Worm (Caenorhabditis elegans) whole organism, L3 larva: Measurements from ENCODE around the gene B0035.21.
A peak's percentile ranks its signal among the peaks of the same experiment; 100 is the strongest.

Experiments
- R02D3.7 ChIP-seq: fragments of 150-350 bp; optimal IDR thresholded peaks from 2 replicates; lab custom pipeline; 2014; ENCODE audit warnings: missing biosample characterization, missing genetic modification characterization
- ZK546.5 ChIP-seq: sonication (generic microtip); optimal IDR thresholded peaks from 2 replicates; lab custom pipeline; 2017; ENCODE audit warnings: missing biosample characterization, missing genetic modification characterization
- aly-2 ChIP-seq: fragments of 150-350 bp; optimal IDR thresholded peaks from 2 replicates; lab custom pipeline; 2014; ENCODE audit warnings: missing biosample characterization, missing genetic modification characterization
- ama-1 ChIP-seq: fragments of 150-350 bp; optimal IDR thresholded peaks from 2 replicates; lab custom pipeline; 2018
- ceh-16 ChIP-seq: sonication (generic microtip); optimal IDR thresholded peaks from 2 replicates; lab custom pipeline; 2017; ENCODE audit warnings: missing biosample characterization, missing genetic modification characterization
- ceh-28 ChIP-seq: fragments of 150-350 bp; optimal IDR thresholded peaks from 2 replicates; lab custom pipeline; 2014; ENCODE audit warnings: missing biosample characterization, missing genetic modification reagents, missing genetic modification characterization
- ceh-82 ChIP-seq: fragments of 150-350 bp; optimal IDR thresholded peaks from 2 replicates; lab custom pipeline; 2014; ENCODE audit warnings: missing biosample characterization, missing genetic modification characterization
- ceh-9 ChIP-seq: sonication (generic microtip); optimal IDR thresholded peaks from 2 replicates; lab custom pipeline; 2018; ENCODE audit warnings: missing biosample characterization, missing genetic modification characterization
- daf-12 ChIP-seq: fragments of 150-350 bp; optimal IDR thresholded peaks from 2 replicates; lab custom pipeline; 2014; ENCODE audit warnings: missing biosample characterization, missing genetic modification reagents, missing genetic modification characterization
- egl-27 ChIP-seq: sonication (generic microtip); optimal IDR thresholded peaks from 4 replicates; lab custom pipeline; 2017; ENCODE audit warnings: missing biosample characterization, missing genetic modification reagents, missing genetic modification characterization
- egl-5 ChIP-seq: fragments of 150-350 bp; optimal IDR thresholded peaks from 2 replicates; lab custom pipeline; 2017; ENCODE audit warnings: missing biosample characterization, missing genetic modification reagents, missing genetic modification characterization, inconsistent platforms
- elt-1 ChIP-seq: fragments of 150-350 bp; optimal IDR thresholded peaks from 2 replicates; lab custom pipeline; 2014; ENCODE audit warnings: missing biosample characterization, missing genetic modification characterization
- elt-2 ChIP-seq: sonication (generic microtip); optimal IDR thresholded peaks from 2 replicates; lab custom pipeline; 2016; ENCODE audit warnings: missing genetic modification reagents, mild to moderate bottlenecking, missing genetic modification characterization, missing compliant biosample characterization
- elt-3 ChIP-seq, 3 experiments: fragments of 150-350 bp in 1 of 3; sonication (generic microtip) in 2 of 3; optimal IDR thresholded peaks; 2 replicates in 2 of 3; 4 replicates in 1 of 3; lab custom pipeline; 2014 to 2017; ENCODE audit warnings: missing biosample characterization in 3 of 3, missing genetic modification characterization in 3 of 3
- eor-1 ChIP-seq, 2 experiments: fragments of 150-350 bp; optimal IDR thresholded peaks; 2 replicates each; lab custom pipeline; 2014 to 2018; ENCODE audit warnings: missing biosample characterization in 2 of 2, missing genetic modification characterization in 2 of 2
- fkh-10 ChIP-seq: sonication (generic microtip); optimal IDR thresholded peaks from 2 replicates; lab custom pipeline; 2017; ENCODE audit warnings: missing biosample characterization, missing genetic modification reagents, missing genetic modification characterization
- fkh-2 ChIP-seq: fragments of 150-350 bp; optimal IDR thresholded peaks from 2 replicates; lab custom pipeline; 2014; ENCODE audit warnings: missing biosample characterization, missing genetic modification reagents, missing genetic modification characterization
- fos-1 ChIP-seq: fragments of 150-350 bp; optimal IDR thresholded peaks from 2 replicates; lab custom pipeline; 2014; ENCODE audit warnings: missing biosample characterization, missing genetic modification characterization
- hmg-11 ChIP-seq: sonication (generic microtip); optimal IDR thresholded peaks from 2 replicates; lab custom pipeline; 2016; ENCODE audit warnings: missing genetic modification characterization, missing compliant biosample characterization
- jun-1 ChIP-seq: fragments of 150-350 bp; optimal IDR thresholded peaks from 2 replicates; lab custom pipeline; 2014; ENCODE audit warnings: missing biosample characterization, missing genetic modification reagents, missing genetic modification characterization
- lin-15B ChIP-seq: fragments of 150-350 bp; optimal IDR thresholded peaks from 2 replicates; lab custom pipeline; 2014; ENCODE audit warnings: missing biosample characterization, missing genetic modification characterization
- lin-39 ChIP-seq: fragments of 150-350 bp; optimal IDR thresholded peaks from 2 replicates; lab custom pipeline; 2018; ENCODE audit warnings: missing biosample characterization, missing genetic modification reagents, missing genetic modification characterization
- lsy-12 ChIP-seq: sonication (generic microtip); optimal IDR thresholded peaks from 2 replicates; lab custom pipeline; 2016; ENCODE audit warnings: mild to moderate bottlenecking, missing genetic modification characterization, missing compliant biosample characterization
- mdl-1 ChIP-seq: fragments of 150-350 bp; optimal IDR thresholded peaks from 2 replicates; lab custom pipeline; 2014; ENCODE audit warnings: missing biosample characterization, missing genetic modification characterization
- mml-1 ChIP-seq: fragments of 150-350 bp; sonication (generic microtip); optimal IDR thresholded peaks from 3 replicates; lab custom pipeline; 2014; ENCODE audit warnings: missing biosample characterization, missing genetic modification characterization
- nfya-1 ChIP-seq: sonication (generic microtip); optimal IDR thresholded peaks from 2 replicates; lab custom pipeline; 2017; ENCODE audit warnings: missing genetic modification characterization, mild to moderate bottlenecking, missing compliant biosample characterization, antibody characterized with exemption, moderate library complexity; ENCODE audit not compliant: insufficient read depth
- nhr-11 ChIP-seq: fragments of 150-350 bp; optimal IDR thresholded peaks from 2 replicates; lab custom pipeline; 2014; ENCODE audit warnings: missing biosample characterization, missing genetic modification characterization
- nhr-12 ChIP-seq: fragments of 150-350 bp; optimal IDR thresholded peaks from 2 replicates; lab custom pipeline; 2014; ENCODE audit warnings: missing biosample characterization, missing genetic modification characterization
- nhr-23 ChIP-seq: fragments of 150-350 bp; optimal IDR thresholded peaks from 2 replicates; lab custom pipeline; 2014; ENCODE audit warnings: missing biosample characterization, missing genetic modification reagents, missing genetic modification characterization
- nhr-237 ChIP-seq: fragments of 150-350 bp; optimal IDR thresholded peaks from 2 replicates; lab custom pipeline; 2014; ENCODE audit warnings: missing biosample characterization, missing genetic modification characterization
- nhr-25 ChIP-seq: sonication (generic microtip); optimal IDR thresholded peaks from 2 replicates; lab custom pipeline; 2017; ENCODE audit warnings: missing biosample characterization, missing genetic modification characterization
- nhr-28 ChIP-seq: fragments of 150-350 bp; optimal IDR thresholded peaks from 2 replicates; lab custom pipeline; 2014; ENCODE audit warnings: missing biosample characterization, missing genetic modification characterization
- nhr-43 ChIP-seq: sonication (generic microtip); optimal IDR thresholded peaks from 2 replicates; lab custom pipeline; 2016; ENCODE audit warnings: mild to moderate bottlenecking, missing genetic modification characterization, missing compliant biosample characterization; ENCODE audit not compliant: poor library complexity, severe bottlenecking
- nhr-67 ChIP-seq: fragments of 150-350 bp; optimal IDR thresholded peaks from 2 replicates; lab custom pipeline; 2014; ENCODE audit warnings: missing biosample characterization, missing genetic modification characterization
- nhr-76 ChIP-seq: fragments of 150-350 bp; sonication (generic microtip); optimal IDR thresholded peaks from 5 replicates; lab custom pipeline; 2014; ENCODE audit warnings: missing biosample characterization, missing genetic modification characterization
- nhr-77 ChIP-seq: fragments of 150-350 bp; optimal IDR thresholded peaks from 2 replicates; lab custom pipeline; 2014; ENCODE audit warnings: missing biosample characterization, missing genetic modification characterization
- pha-4 ChIP-seq: fragments of 150-350 bp; optimal IDR thresholded peaks from 2 replicates; lab custom pipeline; 2014; ENCODE audit warnings: missing biosample characterization, missing genetic modification reagents, missing genetic modification characterization
- pqm-1 ChIP-seq: fragments of 150-350 bp; optimal IDR thresholded peaks from 2 replicates; lab custom pipeline; 2017; ENCODE audit warnings: missing biosample characterization, missing genetic modification characterization, inconsistent platforms
- sea-2 ChIP-seq: fragments of 150-350 bp; sonication (generic microtip); optimal IDR thresholded peaks from 4 replicates; lab custom pipeline; 2014; ENCODE audit warnings: missing biosample characterization, missing genetic modification reagents, missing genetic modification characterization
- skn-1 ChIP-seq: fragments of 150-350 bp; optimal IDR thresholded peaks from 2 replicates; lab custom pipeline; 2014; ENCODE audit warnings: missing biosample characterization, missing genetic modification characterization
- snpc-4 ChIP-seq: fragments of 150-350 bp; optimal IDR thresholded peaks from 2 replicates; lab custom pipeline; 2014; ENCODE audit warnings: missing biosample characterization, missing genetic modification characterization
- tbx-2 ChIP-seq: sonication (generic microtip); optimal IDR thresholded peaks from 2 replicates; lab custom pipeline; 2016; ENCODE audit warnings: mild to moderate bottlenecking, missing genetic modification characterization, missing compliant biosample characterization
- unc-39 ChIP-seq: sonication (generic microtip); optimal IDR thresholded peaks from 4 replicates; lab custom pipeline; 2017; ENCODE audit warnings: missing biosample characterization, missing genetic modification characterization
- unc-62 ChIP-seq: fragments of 150-350 bp; sonication (generic microtip); optimal IDR thresholded peaks from 4 replicates; lab custom pipeline; 2014; ENCODE audit warnings: missing biosample characterization, missing genetic modification reagents, missing genetic modification characterization
- zag-1 ChIP-seq: fragments of 150-350 bp; optimal IDR thresholded peaks from 2 replicates; lab custom pipeline; 2014; ENCODE audit warnings: missing biosample characterization, missing genetic modification characterization
- ztf-11 ChIP-seq: fragments of 150-350 bp; optimal IDR thresholded peaks from 2 replicates; lab custom pipeline; 2014; ENCODE audit warnings: missing biosample characterization, missing genetic modification characterization
- ztf-4 ChIP-seq: fragments of 150-350 bp; optimal IDR thresholded peaks from 2 replicates; lab custom pipeline; 2014; ENCODE audit warnings: missing biosample characterization, missing genetic modification characterization

B0035.21 gene

ce11 chrIV:11352768-11353167 is 25.7 kb downstream of the B0035.21 start:
- no peak for TF ChIP-seq nhr-25
- peak; percentile 8 for TF ChIP-seq nhr-11 (tag; lab: Kevin White, UChicago)

- peak; percentile 56 for TF ChIP-seq elt-1 (tag; lab: Kevin White, UChicago)
- no peak for TF ChIP-seq nhr-43 (tag; lab: Kevin White, UChicago)
- no peak for TF ChIP-seq nhr-11 (tag; lab: Kevin White, UChicago)
- no peak for TF ChIP-seq ceh-16 (tag; lab: Kevin White, UChicago)
- no peak for TF ChIP-seq fkh-10 (GFP tag; lab: Kevin White, UChicago)
- no peak for TF ChIP-seq ztf-4 (tag; lab: Kevin White, UChicago)
- no peak for TF ChIP-seq nhr-76
- no peak for TF ChIP-seq fkh-2
- peak; percentile 15 for TF ChIP-seq hmg-11 (tag; lab: Kevin White, UChicago)
- TF ChIP-seq unc-39 (tag; lab: Kevin White, UChicago), result no peak
- no peak for TF ChIP-seq nhr-67
- no peak for TF ChIP-seq aly-2 (tag; lab: Kevin White, UChicago)
- TF ChIP-seq tbx-2 (tag; lab: Kevin White, UChicago), result no peak
- no peak for TF ChIP-seq ZK546.5 (tag; lab: Kevin White, UChicago)
- TF ChIP-seq egl-27 (tag; lab: Kevin White, UChicago), result no peak
- TF ChIP-seq lin-39 (tag; lab: Kevin White, UChicago), result peak; percentile 87
- TF ChIP-seq daf-12 (tag; lab: Kevin White, UChicago), result no peak
- TF ChIP-seq nhr-237 (tag; lab: Kevin White, UChicago), result no peak
- no peak for TF ChIP-seq elt-3 (tag; optimal IDR thresholded peaks at IDR 0.05; lab: Kevin White, UChicago)
- TF ChIP-seq eor-1 (tag; optimal IDR thresholded peaks at IDR 0.05; lab: Kevin White, UChicago), result no peak
- TF ChIP-seq zag-1 (tag; lab: Kevin White, UChicago), result no peak
- TF ChIP-seq ceh-82 (tag; lab: Kevin White, UChicago), result no peak
- no peak for TF ChIP-seq jun-1 (tag; lab: Kevin White, UChicago)
- TF ChIP-seq nhr-23 (tag; lab: Kevin White, UChicago), result no peak
- no peak for TF ChIP-seq nhr-12
- TF ChIP-seq skn-1 (tag; lab: Kevin White, UChicago), result peak; percentile 29
- TF ChIP-seq fos-1 (tag; lab: Kevin White, UChicago), result no peak
- no peak for TF ChIP-seq ceh-9 (tag; lab: Kevin White, UChicago)
- TF ChIP-seq pqm-1 (tag; lab: Kevin White, UChicago), result no peak
- TF ChIP-seq mml-1 (tag; lab: Kevin White, UChicago), result no peak
- TF ChIP-seq pha-4 (tag; lab: Kevin White, UChicago), result no peak
- TF ChIP-seq nhr-28, result no peak
- no peak for TF ChIP-seq nhr-77 (tag; lab: Kevin White, UChicago)
- TF ChIP-seq lin-15B (tag; lab: Kevin White, UChicago), result no peak
- no peak for TF ChIP-seq mdl-1 (tag; lab: Kevin White, UChicago)
- no peak for TF ChIP-seq unc-62 (GFP tag; lab: Kevin White, UChicago)
- no peak for TF ChIP-seq snpc-4 (tag; lab: Kevin White, UChicago)
- no peak for TF ChIP-seq nhr-25
- peak; percentile 59 for TF ChIP-seq nfya-1 (tag; lab: Kevin White, UChicago)
- TF ChIP-seq ztf-11, result no peak
- no peak for TF ChIP-seq elt-2 (tag; lab: Kevin White, UChicago)
- no peak for TF ChIP-seq R02D3.7 (tag; lab: Kevin White, UChicago)
- TF ChIP-seq ceh-28 (tag; lab: Kevin White, UChicago), result no peak
- TF ChIP-seq lsy-12, result no peak
- TF ChIP-seq ama-1, result no peak
- TF ChIP-seq egl-5 (tag; lab: Kevin White, UChicago), result peak; percentile 62
- TF ChIP-seq sea-2, result no peak
These were observed 26.9 kb downstream of the B0035.21 start, which contains the start of gene T01G1.2 for ce11 chrIV:11353946-11354458. T01G1.2 (plus strand) TSS chrIV:11354408.
